Fruit fly (Drosophila melanogaster): Measurements from ENCODE around the gene CG34112.

Gene CG34112

dm6 chr3R:4378363-4379354, 15.4 kb downstream of the CG34112 start, which contains the start of gene Sfxn1-3 (continued):
- peak; percentile 47 for TF ChIP-seq CG3163 (GFP tag; optimal IDR thresholded peaks at IDR 0.05)
- peak; percentile 5 for TF ChIP-seq bab2 (GFP tag; optimal IDR thresholded peaks at IDR 0.05)
- TF ChIP-seq Dip2 (GFP tag; IDR thresholded peaks at IDR 0.05), result no peak
- no peak for TF ChIP-seq usp (GFP tag; optimal IDR thresholded peaks at IDR 0.05)
- TF ChIP-seq CG3407 (GFP tag; optimal IDR thresholded peaks at IDR 0.05), result no peak
- no peak for TF ChIP-seq CG7786 (GFP tag; optimal IDR thresholded peaks at IDR 0.05)
- peak; percentile 93 for TF ChIP-seq exex (tag; optimal IDR thresholded peaks at IDR 0.05)
- TF ChIP-seq CG7556 (GFP tag; optimal IDR thresholded peaks at IDR 0.05), result peak; percentile 19
- TF ChIP-seq CG32772 (GFP tag; IDR thresholded peaks at IDR 0.05), result no peak
- peak; percentile 9 for TF ChIP-seq CG17829 (tag; optimal IDR thresholded peaks at IDR 0.05)
- TF ChIP-seq Dbx (GFP tag; IDR thresholded peaks at IDR 0.05), result peak; percentile 57; the same call in 1 of the 3 replicates
- peak; percentile 26 for TF ChIP-seq ab (GFP tag; optimal IDR thresholded peaks at IDR 0.05)
- TF ChIP-seq YL-1 (GFP tag; optimal IDR thresholded peaks at IDR 0.05), result peak; percentile 16
- TF ChIP-seq CG14965 (GFP tag; optimal IDR thresholded peaks at IDR 0.05; ENCODE audit: borderline replicate concordance), result no peak
- no peak for TF ChIP-seq sim (GFP tag; IDR thresholded peaks at IDR 0.05)
- TF ChIP-seq CG2202 (tag; optimal IDR thresholded peaks at IDR 0.05), result no peak
- peak; percentile 32; the same call in 1 of the 3 replicates for TF ChIP-seq CG2889 (GFP tag; IDR thresholded peaks at IDR 0.05)
- no peak for TF ChIP-seq abd-A (tag; optimal IDR thresholded peaks at IDR 0.05)
- TF ChIP-seq chinmo (GFP tag; IDR thresholded peaks at IDR 0.05; ENCODE audit: partially characterized antibody), result 0 out of 4 replicates have a peak, but pooled peaks have one; percentile 53
- no peak for TF ChIP-seq Ravus (GFP tag; IDR thresholded peaks at IDR 0.05)
- TF ChIP-seq hbn (GFP tag; IDR thresholded peaks at IDR 0.05; ENCODE audit: partially characterized antibody), result peak; percentile 39; the same call in 1 of the 2 replicates
- TF ChIP-seq CG10543 (GFP tag; optimal IDR thresholded peaks at IDR 0.05), result peak; percentile 94
- TF ChIP-seq Rx (GFP tag; IDR thresholded peaks at IDR 0.05), result no peak
- TF ChIP-seq CG2678 (tag; optimal IDR thresholded peaks at IDR 0.05), result peak; percentile 55
- TF ChIP-seq CG17361 (GFP tag; IDR thresholded peaks at IDR 0.05), result peak; percentile 34; the same call in 1 of the 3 replicates
- no peak for TF ChIP-seq CG14860 (GFP tag; IDR thresholded peaks at IDR 0.05; ENCODE audit: partially characterized antibody)
- no peak for TF ChIP-seq CG4360 (GFP tag; IDR thresholded peaks at IDR 0.05)
- TF ChIP-seq her (GFP tag; optimal IDR thresholded peaks at IDR 0.05), result peak; percentile 51
- peak; percentile 23 for TF ChIP-seq grau (tag; optimal IDR thresholded peaks at IDR 0.05)
- peak; percentile 60 for TF ChIP-seq CG17385 (GFP tag; optimal IDR thresholded peaks at IDR 0.05)
- TF ChIP-seq CG4404 (GFP tag; IDR thresholded peaks at IDR 0.05), result no peak
- no peak for TF ChIP-seq CG17568 (GFP tag; optimal IDR thresholded peaks at IDR 0.05)
- TF ChIP-seq CG8290 (GFP tag; optimal IDR thresholded peaks at IDR 0.05), result peak; percentile 36
- peak in 1 of 2 experiments; percentile 80 for TF ChIP-seq CG8290 (tag; optimal IDR thresholded peaks at IDR 0.05)
- no peak for TF ChIP-seq Gsc (GFP tag; IDR thresholded peaks at IDR 0.05)
- no peak for TF ChIP-seq Ets97D (GFP tag; optimal IDR thresholded peaks at IDR 0.05)
- no peak for TF ChIP-seq nerfin-1 (tag; optimal IDR thresholded peaks at IDR 0.05)
- TF ChIP-seq dan (GFP tag; IDR thresholded peaks at IDR 0.05), result no peak
- TF ChIP-seq Ets65A (GFP tag), result peak; percentile 78
- peak; percentile 81 for TF ChIP-seq CG16779 (GFP tag; IDR thresholded peaks at IDR 0.05)
- no peak for TF ChIP-seq CG31224 (GFP tag; IDR thresholded peaks at IDR 0.05)
- TF ChIP-seq Pdp1 (GFP tag; optimal IDR thresholded peaks at IDR 0.05), result peak; percentile 13 to 99
- TF ChIP-seq Rfx (GFP tag; IDR thresholded peaks at IDR 0.05), result peak; percentile 68
- no peak for TF ChIP-seq fd3F (GFP tag; optimal IDR thresholded peaks at IDR 0.05)
- TF ChIP-seq h (optimal IDR thresholded peaks at IDR 0.05), result no peak
- no peak; the same call in 1 of the 3 replicates for TF ChIP-seq otp (GFP tag; IDR thresholded peaks at IDR 0.05)
- TF ChIP-seq p53 (GFP tag; optimal IDR thresholded peaks at IDR 0.05), result no peak
- TF ChIP-seq CG7271 (tag; optimal IDR thresholded peaks at IDR 0.05), result no peak
- TF ChIP-seq NC2α (GFP tag; optimal IDR thresholded peaks at IDR 0.05), result no peak
- peak; percentile 37 for TF ChIP-seq eyg (GFP tag; optimal IDR thresholded peaks at IDR 0.05)
